Fruit fly (Drosophila melanogaster) whole organism, adult: Measurements from ENCODE around the gene Calr.

Source experiments
- cnc ChIP-seq, 2 experiments: fragments of >200 bp; optimal IDR thresholded peaks; 2 replicates each; lab custom pipeline; 2017
- toe ChIP-seq: fragments of 200-800 bp; sonication (Bioruptor generic); optimal IDR thresholded peaks from 2 replicates; lab custom pipeline; 2016; ENCODE audit warnings: missing biosample characterization, missing genetic modification characterization

DNA sequence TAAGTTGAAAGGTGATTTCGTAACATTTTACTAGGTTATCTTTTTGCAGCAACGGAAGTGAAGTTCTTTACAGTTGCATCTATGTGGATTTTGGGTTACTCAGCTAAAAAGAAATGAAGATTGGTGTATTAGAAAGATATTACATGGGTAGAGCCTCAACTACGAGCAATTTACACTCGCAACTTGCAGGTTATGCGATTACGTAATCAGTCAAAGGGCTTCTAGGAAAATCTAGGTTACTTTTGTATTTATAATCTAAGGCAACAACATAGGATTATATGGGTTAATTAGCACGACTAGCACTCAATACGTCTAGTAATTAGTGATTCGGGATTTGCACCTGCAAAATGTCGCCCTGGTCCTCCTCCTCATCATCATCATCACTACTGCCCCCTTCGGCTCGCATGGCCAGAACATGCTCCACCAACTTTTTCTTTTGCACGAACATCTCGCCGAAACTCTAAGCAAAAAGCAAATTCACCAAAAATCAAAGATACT lies 43.6 kb upstream of the Calr start, which contains the start of gene Dhc1:
- TF ChIP-seq toe (GFP tag; lab: Kevin White, UChicago), result no peak
- no peak for TF ChIP-seq cnc (optimal IDR thresholded peaks at IDR 0.05; lab: Kevin White, UChicago)
